Fruit fly (Drosophila melanogaster): ENCODE measurements around the gene Mcr.

Gene Mcr

dm6 chr2L:8034734-8035133 is 48.0 kb downstream of the Mcr start (continued):
- peak; percentile 41 for TF ChIP-seq gro (GFP tag; optimal IDR thresholded peaks at IDR 0.05)
- TF ChIP-seq CG2875 (GFP tag; optimal IDR thresholded peaks at IDR 0.05), result peak; percentile 31
- peak; percentile 35 for TF ChIP-seq fd3F (GFP tag; optimal IDR thresholded peaks at IDR 0.05)
- TF ChIP-seq CG3995 (GFP tag; optimal IDR thresholded peaks at IDR 0.05), result no peak
- no peak for TF ChIP-seq slp2 (GFP tag; optimal IDR thresholded peaks at IDR 0.05)
- no peak for TF ChIP-seq Poxn (GFP tag; IDR thresholded peaks at IDR 0.05)
- peak; percentile 38 for TF ChIP-seq Hand (GFP tag; optimal IDR thresholded peaks at IDR 0.05)
- TF ChIP-seq pros (GFP tag; optimal IDR thresholded peaks at IDR 0.05), result no peak
- TF ChIP-seq unc-4 (GFP tag; IDR thresholded peaks at IDR 0.05; ENCODE audit: partially characterized antibody), result no peak
- no peak for TF ChIP-seq ERR (GFP tag; optimal IDR thresholded peaks at IDR 0.05)
- TF ChIP-seq CG1529 (GFP tag; optimal IDR thresholded peaks at IDR 0.05), result no peak
- TF ChIP-seq nerfin-1 (tag; optimal IDR thresholded peaks at IDR 0.05), result peak; percentile 9
- no peak for TF ChIP-seq CG8765 (GFP tag; IDR thresholded peaks at IDR 0.05)
- no peak for TF ChIP-seq gsb (GFP tag; IDR thresholded peaks at IDR 0.05)
- TF ChIP-seq kay (GFP tag; optimal IDR thresholded peaks at IDR 0.05), result no peak
- TF ChIP-seq CG13624 (GFP tag; optimal IDR thresholded peaks at IDR 0.05), result peak; percentile 37
- no peak for TF ChIP-seq twi (tag; optimal IDR thresholded peaks at IDR 0.05)
- TF ChIP-seq CG13287 (GFP tag; IDR thresholded peaks at IDR 0.05; ENCODE audit: partially characterized antibody), result no peak
- TF ChIP-seq CG11093 (GFP tag; IDR thresholded peaks at IDR 0.05), result no peak
- no peak for TF ChIP-seq CG11085 (GFP tag; IDR thresholded peaks at IDR 0.05)
- TF ChIP-seq crol (GFP tag; IDR thresholded peaks at IDR 0.05), result no peak
- peak; percentile 52 for TF ChIP-seq CG10979 (tag; optimal IDR thresholded peaks at IDR 0.05)
- TF ChIP-seq CG42726 (GFP tag; IDR thresholded peaks at IDR 0.05; ENCODE audit: partially characterized antibody), result no peak
- no peak for TF ChIP-seq CG9797 (GFP tag; optimal IDR thresholded peaks at IDR 0.05)
- TF ChIP-seq HHEX (GFP tag; optimal IDR thresholded peaks at IDR 0.05), result peak; percentile 54
- TF ChIP-seq chinmo (GFP tag; IDR thresholded peaks at IDR 0.05; ENCODE audit: partially characterized antibody), result no peak
- no peak for TF ChIP-seq CG13894 (tag; optimal IDR thresholded peaks at IDR 0.05)
- TF ChIP-seq CG32532 (GFP tag; IDR thresholded peaks at IDR 0.05), result peak; percentile 69
- TF ChIP-seq Ada2b (GFP tag; IDR thresholded peaks at IDR 0.05), result peak; percentile 61
- no peak for TF ChIP-seq CG30020 (tag; optimal IDR thresholded peaks at IDR 0.05)
- no peak for TF ChIP-seq zen2 (GFP tag; IDR thresholded peaks at IDR 0.05; ENCODE audit: partially characterized antibody)
- no peak for TF ChIP-seq Tbp (GFP tag; optimal IDR thresholded peaks at IDR 0.05)
- TF ChIP-seq CG7786 (GFP tag; optimal IDR thresholded peaks at IDR 0.05), result no peak
- no peak for TF ChIP-seq pfk (GFP tag; optimal IDR thresholded peaks at IDR 0.05)
- no peak for TF ChIP-seq CG7745 (tag; optimal IDR thresholded peaks at IDR 0.05)
- TF ChIP-seq CG11504 (tag; optimal IDR thresholded peaks at IDR 0.05), result peak; percentile 79
- peak; percentile 4 for TF ChIP-seq CG18764 (GFP tag; optimal IDR thresholded peaks at IDR 0.05)
- no peak for TF ChIP-seq ash1 (GFP tag; optimal IDR thresholded peaks at IDR 0.05)
- TF ChIP-seq pnt (GFP tag; optimal IDR thresholded peaks at IDR 0.05), result peak; percentile 19
- TF ChIP-seq corto (GFP tag; optimal IDR thresholded peaks at IDR 0.05), result no peak
- TF ChIP-seq CG2712 (tag; optimal IDR thresholded peaks at IDR 0.05), result peak; percentile 67
- peak; percentile 34 to 57 for TF ChIP-seq bsh (GFP tag; optimal IDR thresholded peaks at IDR 0.05)
- TF ChIP-seq Gug (GFP tag; IDR thresholded peaks at IDR 0.05), result 0 out of 4 replicates have a peak, but pooled peaks have one; percentile 7
- TF ChIP-seq D19A (tag; optimal IDR thresholded peaks at IDR 0.05), result peak; percentile 61
- TF ChIP-seq CG4707 (GFP tag; optimal IDR thresholded peaks at IDR 0.05), result peak; percentile 35
- TF ChIP-seq CG17328 (GFP tag; IDR thresholded peaks at IDR 0.05), result peak; percentile 61
- peak; percentile 89 for TF ChIP-seq Med (GFP tag)
- TF ChIP-seq knrl (GFP tag; IDR thresholded peaks at IDR 0.05; ENCODE audit: partially characterized antibody), result no peak
- peak; percentile 69 for TF ChIP-seq CG7839 (tag; optimal IDR thresholded peaks at IDR 0.05)
- TF ChIP-seq tio (GFP tag; optimal IDR thresholded peaks at IDR 0.05), result peak; percentile 29
- peak; percentile 31; the same call in 1 of the 2 replicates for TF ChIP-seq ssp (GFP tag; IDR thresholded peaks at IDR 0.05)
